Worm (Caenorhabditis elegans): ENCODE measurements around the gene rpb-4.

rpb-4 gene

DNA sequence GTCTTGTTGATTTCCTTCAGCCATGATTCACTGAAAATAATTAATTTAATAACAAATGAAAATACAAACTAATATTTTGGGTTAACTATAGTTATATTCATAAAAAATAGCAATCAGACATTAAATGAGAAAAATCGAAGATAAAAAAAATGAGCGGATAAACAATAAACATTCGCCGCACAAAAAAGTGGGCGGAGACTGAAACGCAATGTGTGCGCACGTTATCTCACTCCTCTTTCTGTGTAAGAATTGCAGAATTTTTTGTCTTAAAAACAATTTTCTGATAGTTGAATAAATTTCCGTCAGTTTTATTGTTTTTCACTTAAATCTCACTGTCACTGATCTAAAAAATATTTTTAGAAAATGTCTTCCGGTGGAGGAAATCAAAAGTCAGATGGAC, at the start of gene rpb-4, which contains the start of gene mtch-1:
rpb-4 (plus strand) TSS at position 353 of the 400 bp plus-strand sequence.
mtch-1 (minus strand) TSS at position 24 of the 400 bp plus-strand sequence.
- TF ChIP-seq med-1 (GFP tag; optimal IDR thresholded peaks at IDR 0.05; ENCODE audit: insufficient read depth) (peak; percentile 11), ztf-29 (GFP tag; IDR thresholded peaks at IDR 0.05) (no peak), tab-1 (GFP tag; IDR thresholded peaks at IDR 0.05) (no peak)

DNA sequence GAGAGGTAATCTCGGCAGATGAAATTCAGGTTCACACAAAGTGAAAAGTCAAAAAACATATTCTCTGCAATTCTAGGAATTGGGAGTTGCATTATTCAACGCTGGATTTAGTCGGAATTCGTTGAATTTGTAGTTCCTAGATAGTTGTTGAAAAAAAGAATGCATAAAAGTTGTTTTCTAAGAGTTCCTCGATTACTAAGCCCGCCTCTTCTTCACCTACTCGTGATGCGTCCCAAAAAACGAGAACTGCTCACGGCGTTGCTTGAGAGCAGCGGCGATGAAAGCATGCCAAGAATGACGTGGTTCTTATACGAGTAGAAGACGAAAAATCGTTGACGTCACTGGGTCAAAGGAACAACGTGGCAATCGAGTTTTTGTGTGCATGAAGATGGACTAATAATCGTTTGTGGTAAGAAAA, 49.2 kb upstream of the rpb-4 start:
- TF ChIP-seq T22C8.4 (GFP tag; IDR thresholded peaks at IDR 0.05) (no peak), klf-2 (GFP tag; conservative IDR thresholded peaks at IDR 0.05) (no peak), med-1 (GFP tag; optimal IDR thresholded peaks at IDR 0.05; ENCODE audit: insufficient read depth) (no peak), ztf-29 (GFP tag; IDR thresholded peaks at IDR 0.05) (no peak), ztf-23 (GFP tag; IDR thresholded peaks at IDR 0.05) (no peak), tab-1 (GFP tag; IDR thresholded peaks at IDR 0.05) (no peak), ref-1 (GFP tag; conservative IDR thresholded peaks at IDR 0.05) (no peak)

DNA sequence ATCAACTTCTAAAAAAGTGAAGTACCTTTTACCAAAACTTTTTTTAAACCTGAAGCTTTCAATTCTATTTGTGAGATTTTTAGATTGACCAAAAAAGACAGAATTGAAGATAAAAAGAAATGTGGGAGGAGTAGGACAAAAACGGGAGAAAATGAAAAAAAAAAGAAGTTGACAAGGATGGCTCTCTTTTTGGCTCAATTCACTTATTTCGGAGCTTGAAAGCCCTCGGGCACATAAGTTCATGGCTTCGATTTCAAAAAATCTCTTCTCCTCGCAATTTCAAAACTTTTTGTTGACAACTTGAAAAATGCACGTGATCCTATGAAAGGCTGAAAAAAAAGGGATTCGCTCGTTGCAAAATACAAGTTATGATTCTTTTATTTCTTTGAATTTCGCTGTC, 48.1 kb upstream of the rpb-4 start:
- TF ChIP-seq flt-1 (GFP tag; IDR thresholded peaks at IDR 0.05): no peak

DNA sequence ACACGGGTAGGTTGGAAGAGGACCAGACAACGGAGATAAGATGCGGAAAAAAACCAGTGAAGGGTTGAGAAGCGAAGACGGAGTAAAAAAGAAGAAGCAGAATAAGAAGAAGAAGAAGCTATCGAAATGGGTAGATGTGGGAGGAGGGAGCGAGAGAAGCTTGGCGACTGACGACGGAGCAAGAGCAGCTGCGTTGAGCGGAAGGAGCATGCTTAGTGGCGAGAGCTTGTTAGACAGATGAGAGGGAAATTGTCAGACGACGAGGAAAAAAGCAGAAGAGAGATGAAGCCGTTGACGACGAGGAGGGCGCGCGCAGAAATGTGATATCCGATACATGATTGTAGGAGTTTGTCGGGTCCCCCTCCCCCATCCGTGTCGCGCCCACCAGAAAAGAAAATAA, 47.3 kb upstream of the rpb-4 start:
- TF ChIP-seq klf-2 (GFP tag; conservative IDR thresholded peaks at IDR 0.05) (no peak), cog-1 (tag; optimal IDR thresholded peaks at IDR 0.05) (no peak), ztf-29 (GFP tag; IDR thresholded peaks at IDR 0.05) (no peak), ztf-23 (GFP tag; IDR thresholded peaks at IDR 0.05) (no peak), med-1 (GFP tag; optimal IDR thresholded peaks at IDR 0.05; ENCODE audit: insufficient read depth) (no peak), ref-1 (GFP tag; conservative IDR thresholded peaks at IDR 0.05) (no peak), flt-1 (GFP tag; IDR thresholded peaks at IDR 0.05) (no peak), tab-1 (GFP tag; IDR thresholded peaks at IDR 0.05) (no peak), T22C8.4 (GFP tag; IDR thresholded peaks at IDR 0.05) (no peak)

DNA sequence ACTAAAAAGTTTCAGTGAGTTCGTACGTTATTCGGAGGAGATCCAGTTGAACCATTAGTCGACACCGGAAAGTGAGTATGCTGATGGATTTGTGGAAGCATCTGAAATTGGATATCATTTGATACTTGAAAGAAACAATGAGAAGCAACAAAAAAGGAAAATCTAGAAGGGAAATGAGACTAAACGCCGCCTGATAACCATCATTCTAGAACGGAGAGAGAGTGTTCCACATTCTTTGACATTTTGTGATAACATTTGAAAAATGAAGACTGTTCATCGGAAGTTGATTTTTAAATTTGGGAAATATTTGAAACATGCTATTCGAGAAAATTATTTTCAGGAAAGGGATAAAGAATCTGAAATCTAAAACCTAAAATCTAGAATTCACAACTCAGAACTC, 43.1 kb upstream of the rpb-4 start, which contains the start of gene npax-1:
npax-1 (minus strand) TSS at position 101 of the 400 bp plus-strand sequence.
- no peak for TF ChIP-seq ref-1 (GFP tag; conservative IDR thresholded peaks at IDR 0.05)
- no peak for TF ChIP-seq T22C8.4 (GFP tag; IDR thresholded peaks at IDR 0.05)
- TF ChIP-seq ztf-23 (GFP tag; IDR thresholded peaks at IDR 0.05): no peak
- no peak for TF ChIP-seq klf-2 (GFP tag; conservative IDR thresholded peaks at IDR 0.05)
- TF ChIP-seq ztf-29 (GFP tag; IDR thresholded peaks at IDR 0.05): no peak
- no peak for TF ChIP-seq med-1 (GFP tag; optimal IDR thresholded peaks at IDR 0.05; ENCODE audit: insufficient read depth)
- no peak for TF ChIP-seq tab-1 (GFP tag; IDR thresholded peaks at IDR 0.05)
- TF ChIP-seq cog-1 (tag; optimal IDR thresholded peaks at IDR 0.05): no peak
- no peak for TF ChIP-seq flt-1 (GFP tag; IDR thresholded peaks at IDR 0.05)

DNA sequence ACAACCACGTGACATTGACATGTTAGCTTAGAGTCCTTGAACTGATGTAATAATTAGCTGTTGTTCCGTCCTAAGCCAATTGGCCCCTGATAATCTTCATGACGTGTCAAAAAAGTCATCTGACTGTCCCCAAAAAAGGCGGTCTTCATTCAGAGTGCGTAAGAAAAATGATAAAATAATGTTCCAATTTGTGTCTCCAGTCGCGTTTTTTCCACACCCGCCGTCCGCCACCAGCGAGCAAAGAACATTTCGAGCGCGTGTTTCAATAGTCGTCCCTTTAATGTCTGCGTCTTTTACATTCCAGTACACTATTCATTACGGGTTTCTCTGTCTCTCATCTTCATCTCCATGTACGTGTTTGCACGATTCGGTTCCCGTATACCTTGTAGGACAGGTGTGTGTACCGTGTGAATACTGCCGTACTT, 36.8 kb upstream of the rpb-4 start:
- TF ChIP-seq ztf-23 (GFP tag; IDR thresholded peaks at IDR 0.05): no peak
- TF ChIP-seq flt-1 (GFP tag; IDR thresholded peaks at IDR 0.05): no peak
- TF ChIP-seq cog-1 (tag; optimal IDR thresholded peaks at IDR 0.05): peak; percentile 15

DNA sequence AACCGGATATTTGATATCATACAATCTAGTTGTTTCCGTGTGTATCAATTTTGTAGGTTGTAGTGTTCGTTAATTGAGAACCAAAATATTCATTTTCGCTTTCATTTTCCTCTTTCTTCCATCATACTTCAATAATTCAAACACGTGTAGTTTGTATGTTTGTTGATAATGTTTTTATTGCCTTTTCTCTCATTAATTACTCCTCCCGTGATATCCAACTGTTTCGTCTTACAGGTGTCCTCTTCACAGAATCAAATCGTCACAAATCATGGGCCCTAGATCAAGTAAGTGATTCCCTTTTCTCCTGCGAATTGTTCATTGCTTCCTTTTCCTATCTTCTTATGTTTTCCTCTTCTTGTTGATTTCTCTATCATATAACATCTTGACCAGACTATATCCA, 35.3 kb upstream of the rpb-4 start, which contains the start of gene nhr-21:
nhr-21 (plus strand) TSS at position 235 of the 400 bp plus-strand sequence.
- TF ChIP-seq flt-1 (GFP tag; IDR thresholded peaks at IDR 0.05) (no peak), cog-1 (tag; optimal IDR thresholded peaks at IDR 0.05) (no peak), ztf-23 (GFP tag; IDR thresholded peaks at IDR 0.05) (no peak), ref-1 (GFP tag; conservative IDR thresholded peaks at IDR 0.05) (no peak), klf-2 (GFP tag; conservative IDR thresholded peaks at IDR 0.05) (no peak), ztf-29 (GFP tag; IDR thresholded peaks at IDR 0.05) (no peak), med-1 (GFP tag; optimal IDR thresholded peaks at IDR 0.05; ENCODE audit: insufficient read depth) (no peak), T22C8.4 (GFP tag; IDR thresholded peaks at IDR 0.05) (no peak), tab-1 (GFP tag; IDR thresholded peaks at IDR 0.05) (no peak)

DNA sequence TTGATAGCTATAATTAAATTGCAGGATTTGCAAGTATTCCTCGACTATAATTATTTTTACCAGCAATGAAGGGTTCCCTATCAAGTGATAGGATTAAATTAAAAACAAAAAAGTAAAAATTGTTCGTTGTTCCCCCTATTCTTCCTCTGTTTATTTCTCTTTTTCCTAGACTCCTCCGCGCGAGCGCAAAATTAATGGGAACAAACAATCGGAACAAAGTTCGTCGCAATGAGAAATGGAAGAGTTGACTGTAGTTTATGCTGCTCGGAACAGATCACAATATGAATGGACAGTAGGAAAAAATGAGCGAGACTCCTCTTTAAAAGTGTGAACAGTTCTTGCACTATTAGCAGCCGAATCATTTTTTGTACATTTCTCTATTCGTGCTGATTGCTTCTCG, 33.6 kb upstream of the rpb-4 start:
- TF ChIP-seq ref-1 (GFP tag; conservative IDR thresholded peaks at IDR 0.05) (no peak), klf-2 (GFP tag; conservative IDR thresholded peaks at IDR 0.05) (no peak), tab-1 (GFP tag; IDR thresholded peaks at IDR 0.05) (no peak)

DNA sequence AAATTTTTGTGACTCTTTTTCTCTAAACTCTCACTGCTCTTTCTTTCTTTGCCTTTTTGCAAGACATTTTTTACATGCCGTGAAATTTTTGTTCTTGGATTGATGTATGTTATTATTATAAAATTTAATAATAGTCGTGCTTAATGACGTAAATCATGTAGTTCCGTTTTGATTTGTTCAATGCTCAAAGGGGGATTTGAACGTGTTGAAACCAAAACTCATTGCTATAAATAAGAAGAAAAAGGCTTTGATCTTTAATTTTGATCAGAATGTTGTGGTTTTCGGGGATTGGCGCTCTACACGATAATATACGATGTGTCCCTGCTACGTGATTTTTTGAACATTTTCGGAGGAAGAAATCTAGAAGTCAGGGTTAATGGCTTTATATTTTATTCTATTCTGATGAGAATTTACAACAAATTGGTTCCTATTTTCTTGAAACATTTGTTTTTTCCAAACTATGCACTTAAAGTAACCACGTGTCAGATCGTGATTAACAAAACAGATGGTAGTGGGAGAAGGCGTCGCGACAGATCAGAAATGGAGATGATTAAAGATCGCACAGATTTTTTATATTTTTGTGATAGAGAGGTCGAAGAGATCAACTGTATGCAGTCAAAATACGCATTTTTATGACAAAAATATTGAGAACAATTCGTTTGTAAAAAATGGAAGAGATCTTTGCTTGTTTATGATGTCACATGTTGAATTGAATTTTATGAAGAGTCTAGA, 32.6 kb upstream of the rpb-4 start:
- TF ChIP-seq ref-1 (GFP tag; conservative IDR thresholded peaks at IDR 0.05) (no peak), med-1 (GFP tag; optimal IDR thresholded peaks at IDR 0.05; ENCODE audit: insufficient read depth) (no peak), T22C8.4 (GFP tag; IDR thresholded peaks at IDR 0.05) (no peak), tab-1 (GFP tag; IDR thresholded peaks at IDR 0.05) (no peak)

DNA sequence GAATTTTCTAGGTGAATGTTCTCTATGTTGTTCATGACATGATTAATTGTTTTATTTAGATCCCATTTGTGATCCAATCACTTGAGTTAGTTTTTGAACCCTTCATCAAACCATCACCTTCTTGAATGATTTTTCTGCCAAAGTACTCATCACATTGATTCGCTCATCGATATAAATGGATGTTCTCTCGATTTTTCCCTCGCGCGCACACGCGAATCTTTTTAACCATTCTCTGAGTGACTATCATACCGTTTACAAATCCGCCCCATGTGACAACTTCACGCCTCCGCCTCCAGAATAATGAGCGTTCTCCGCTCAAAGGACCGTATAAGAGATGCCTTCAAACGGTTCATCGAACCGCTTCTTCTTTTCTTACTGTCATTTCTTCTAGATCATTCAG, 31.4 kb upstream of the rpb-4 start:
- TF ChIP-seq tab-1 (GFP tag; IDR thresholded peaks at IDR 0.05): no peak
- no peak for TF ChIP-seq ref-1 (GFP tag; conservative IDR thresholded peaks at IDR 0.05)
- TF ChIP-seq flt-1 (GFP tag; IDR thresholded peaks at IDR 0.05): no peak
- no peak for TF ChIP-seq klf-2 (GFP tag; conservative IDR thresholded peaks at IDR 0.05)
- TF ChIP-seq med-1 (GFP tag; optimal IDR thresholded peaks at IDR 0.05; ENCODE audit: insufficient read depth): no peak
- TF ChIP-seq ztf-29 (GFP tag; IDR thresholded peaks at IDR 0.05): no peak
- no peak for TF ChIP-seq ztf-23 (GFP tag; IDR thresholded peaks at IDR 0.05)
- TF ChIP-seq T22C8.4 (GFP tag; IDR thresholded peaks at IDR 0.05): no peak
- TF ChIP-seq cog-1 (tag; optimal IDR thresholded peaks at IDR 0.05): no peak

DNA sequence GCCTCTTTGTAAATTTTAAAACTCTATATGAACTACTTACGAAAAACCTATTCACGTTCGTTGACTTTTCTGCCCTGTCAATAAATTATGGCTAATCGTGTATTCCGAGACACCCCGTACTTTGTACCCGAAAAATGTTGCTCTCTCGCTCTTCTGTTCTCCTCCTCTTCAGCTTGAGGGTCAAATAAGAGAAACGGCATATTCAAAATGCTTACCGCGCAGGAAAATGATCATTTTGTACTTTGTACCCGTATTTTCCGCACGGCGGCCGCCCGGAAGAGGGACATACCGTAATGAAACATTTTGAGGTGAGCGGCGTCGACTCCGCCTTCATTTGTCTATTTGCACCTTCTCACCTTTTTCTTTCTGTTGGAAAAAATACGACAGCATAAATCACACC, 30.6 kb upstream of the rpb-4 start:
- 0 out of 2 replicates have a peak, but pooled peaks have one; percentile 9 for TF ChIP-seq ztf-29 (GFP tag; IDR thresholded peaks at IDR 0.05)
- no peak for TF ChIP-seq med-1 (GFP tag; optimal IDR thresholded peaks at IDR 0.05; ENCODE audit: insufficient read depth)

Data from whole organism, midembryonic.